Worm (Caenorhabditis elegans): ENCODE data around the gene ZK863.8.

Gene ZK863.8

DNA sequence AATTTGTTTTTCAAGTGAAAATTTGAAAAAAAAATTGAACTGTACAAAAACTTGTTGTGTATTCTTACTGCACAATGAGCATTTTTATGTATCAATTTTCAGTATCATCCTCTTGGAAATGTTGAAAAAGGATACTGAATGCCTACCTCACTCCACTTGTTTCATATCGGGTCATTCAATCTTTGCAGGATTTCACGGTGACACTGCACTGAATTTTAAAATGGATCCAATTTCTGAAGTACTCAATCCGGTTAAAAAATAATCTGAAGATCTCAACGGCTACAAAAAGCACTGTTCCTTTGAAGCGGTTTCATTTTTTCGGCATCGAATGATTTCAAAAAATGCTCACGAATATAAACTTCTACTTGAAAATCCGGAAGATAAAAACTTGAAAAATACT lies 49.4 kb downstream of the ZK863.8 start:
- no peak for TF ChIP-seq unc-62 (GFP tag; optimal IDR thresholded peaks at IDR 0.05)

All from whole organism, dauer.